Fruit fly (Drosophila melanogaster): Measurements from ENCODE around the gene CG15546.

DNA sequence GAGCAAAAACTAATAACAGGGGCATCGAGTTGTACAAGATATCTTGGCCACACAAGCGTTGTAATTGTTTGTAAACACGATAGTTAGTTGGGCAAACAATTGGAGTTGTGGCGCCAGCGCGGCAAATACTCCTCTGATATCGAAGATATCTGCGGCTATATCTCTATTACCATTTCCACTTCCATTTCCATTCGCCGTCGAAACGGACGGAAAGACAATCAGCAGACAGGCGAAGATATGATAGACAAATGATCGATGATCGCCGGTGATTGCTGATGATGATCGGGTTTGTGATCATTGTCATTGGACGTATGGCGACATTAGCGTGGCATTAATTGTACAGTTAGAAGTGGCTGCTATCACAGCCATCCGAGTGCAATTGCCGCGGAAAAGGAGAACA, 49.5 kb upstream of the CG15546 start:
- no peak for TF ChIP-seq CTCF (optimal IDR thresholded peaks at IDR 0.05)
- TF ChIP-seq CG8478 (optimal IDR thresholded peaks at IDR 0.05), result no peak

All from S2 (cell line).